Worm (Caenorhabditis elegans): Measurements from ENCODE around the gene oac-4.

oac-4 gene

ce11 chrII:3787151-3787550 lies 48.7 kb downstream of the oac-4 start, which contains the start of gene T24E12.13:
T24E12.13 (plus strand) TSS chrII:3787451.
- no peak for TF ChIP-seq jun-1 (tag; optimal IDR thresholded peaks at IDR 0.05)
- no peak for TF ChIP-seq snpc-4 (tag; optimal IDR thresholded peaks at IDR 0.05)
- TF ChIP-seq mml-1 (tag; optimal IDR thresholded peaks at IDR 0.05), result no peak

- no peak for TF ChIP-seq ZK546.5 (tag; optimal IDR thresholded peaks at IDR 0.05)
- no peak for TF ChIP-seq aly-2 (tag; optimal IDR thresholded peaks at IDR 0.05)
- TF ChIP-seq nhr-23 (tag; optimal IDR thresholded peaks at IDR 0.05), result no peak
- no peak for TF ChIP-seq eor-1 (tag; optimal IDR thresholded peaks at IDR 0.05)
- no peak for TF ChIP-seq fkh-2 (tag; optimal IDR thresholded peaks at IDR 0.05)
- TF ChIP-seq nfya-1 (tag; optimal IDR thresholded peaks at IDR 0.05; ENCODE audit: insufficient read depth), result no peak
- TF ChIP-seq egl-27 (tag; optimal IDR thresholded peaks at IDR 0.05), result peak; percentile 46
- TF ChIP-seq elt-3 (tag; optimal IDR thresholded peaks at IDR 0.05), result no peak
- no peak for TF ChIP-seq nhr-25 (tag; optimal IDR thresholded peaks at IDR 0.05)
- TF ChIP-seq lin-15B (tag; optimal IDR thresholded peaks at IDR 0.05), result no peak
- TF ChIP-seq lin-39 (tag; optimal IDR thresholded peaks at IDR 0.05), result no peak
- TF ChIP-seq ztf-4 (tag; optimal IDR thresholded peaks at IDR 0.05), result no peak
- no peak for TF ChIP-seq nhr-67 (tag; optimal IDR thresholded peaks at IDR 0.05)
- TF ChIP-seq ceh-28 (tag; optimal IDR thresholded peaks at IDR 0.05), result no peak
- TF ChIP-seq skn-1 (tag; optimal IDR thresholded peaks at IDR 0.05), result peak; percentile 35
- TF ChIP-seq nhr-28 (tag; optimal IDR thresholded peaks at IDR 0.05), result no peak
- no peak for TF ChIP-seq mml-1 (tag; optimal IDR thresholded peaks at IDR 0.05)
- no peak for TF ChIP-seq zag-1 (tag; optimal IDR thresholded peaks at IDR 0.05)
- TF ChIP-seq sea-2 (GFP tag; optimal IDR thresholded peaks at IDR 0.05), result no peak
- TF ChIP-seq pha-4 (tag; optimal IDR thresholded peaks at IDR 0.05), result peak; percentile 92
- TF ChIP-seq jun-1 (tag; optimal IDR thresholded peaks at IDR 0.05), result peak; percentile 96
- TF ChIP-seq elt-2 (tag; optimal IDR thresholded peaks at IDR 0.05), result peak; percentile 100
- no peak for TF ChIP-seq ama-1 (optimal IDR thresholded peaks at IDR 0.05)
- no peak for TF ChIP-seq ceh-16 (tag; optimal IDR thresholded peaks at IDR 0.05)
- TF ChIP-seq fos-1 (tag; optimal IDR thresholded peaks at IDR 0.05), result peak; percentile 63
- TF ChIP-seq nhr-237 (tag; optimal IDR thresholded peaks at IDR 0.05), result no peak
- no peak for TF ChIP-seq fkh-10 (GFP tag; optimal IDR thresholded peaks at IDR 0.05)
- TF ChIP-seq pqm-1 (tag; optimal IDR thresholded peaks at IDR 0.05), result peak; percentile 100
Measured at ce11 chrII:3786538-3786937, 49.3 kb downstream of the oac-4 start.

- no peak for TF ChIP-seq eor-1 (tag; optimal IDR thresholded peaks at IDR 0.05)
- no peak for TF ChIP-seq tbx-2 (tag; optimal IDR thresholded peaks at IDR 0.05)
- TF ChIP-seq daf-12 (tag; optimal IDR thresholded peaks at IDR 0.05), result no peak
- no peak for TF ChIP-seq elt-1 (tag; optimal IDR thresholded peaks at IDR 0.05)
- no peak for TF ChIP-seq ama-1 (optimal IDR thresholded peaks at IDR 0.05)
- TF ChIP-seq nhr-76 (tag; optimal IDR thresholded peaks at IDR 0.05), result no peak
- TF ChIP-seq mdl-1 (tag; optimal IDR thresholded peaks at IDR 0.05), result no peak
- TF ChIP-seq fos-1 (tag; optimal IDR thresholded peaks at IDR 0.05), result no peak
- no peak for TF ChIP-seq ceh-82 (tag; optimal IDR thresholded peaks at IDR 0.05)
- no peak for TF ChIP-seq sea-2 (GFP tag; optimal IDR thresholded peaks at IDR 0.05)
- no peak for TF ChIP-seq ztf-4 (tag; optimal IDR thresholded peaks at IDR 0.05)
- TF ChIP-seq ceh-9 (tag; optimal IDR thresholded peaks at IDR 0.05), result no peak
- TF ChIP-seq ceh-28 (tag; optimal IDR thresholded peaks at IDR 0.05), result no peak
- no peak for TF ChIP-seq snpc-4 (tag; optimal IDR thresholded peaks at IDR 0.05)
- TF ChIP-seq lin-15B (tag; optimal IDR thresholded peaks at IDR 0.05), result no peak
- TF ChIP-seq mml-1 (tag; optimal IDR thresholded peaks at IDR 0.05), result no peak
- no peak for TF ChIP-seq ceh-16 (tag; optimal IDR thresholded peaks at IDR 0.05)
- no peak for TF ChIP-seq nfya-1 (tag; optimal IDR thresholded peaks at IDR 0.05; ENCODE audit: insufficient read depth)
- TF ChIP-seq nhr-28 (tag; optimal IDR thresholded peaks at IDR 0.05), result no peak
- no peak for TF ChIP-seq fkh-2 (tag; optimal IDR thresholded peaks at IDR 0.05)
Measured at ce11 chrII:3785756-3786155, 50.1 kb downstream of the oac-4 start.

ce11 chrII:3785257-3785656 lies 50.6 kb downstream of the oac-4 start, which contains the start of gene T24E12.1:
T24E12.1 (plus strand) TSS chrII:3785557.
- TF ChIP-seq nhr-12 (tag; optimal IDR thresholded peaks at IDR 0.05) (no peak), ceh-82 (tag; optimal IDR thresholded peaks at IDR 0.05) (no peak), nhr-25 (tag; optimal IDR thresholded peaks at IDR 0.05) (no peak), nhr-23 (tag; optimal IDR thresholded peaks at IDR 0.05) (no peak), hmg-11 (tag; optimal IDR thresholded peaks at IDR 0.05) (no peak)
